Fruit fly (Drosophila melanogaster) whole organism, embryonic: ENCODE measurements around the gene CG6607.

Source experiments
- Asciz ChIP-seq: fragments of 200-800 bp; sonication (Bioruptor generic); optimal IDR thresholded peaks from 2 replicates; lab custom pipeline; 2017; ENCODE audit warnings: missing biosample characterization, mild to moderate bottlenecking, missing genetic modification characterization, missing genetic modification reagents
- CG10959 ChIP-seq: fragments of 200-800 bp; sonication (Bioruptor generic); IDR thresholded peaks from 2 replicates; pipeline ENCODE4 v1.3.6; 2022; ENCODE audit warnings: missing biosample characterization, missing genetic modification characterization
- CG12155 ChIP-seq: fragments of 200-800 bp; sonication (Bioruptor generic); optimal IDR thresholded peaks from 3 replicates; lab custom pipeline; 2016; ENCODE audit warnings: missing biosample characterization, missing genetic modification characterization
- CG13296 ChIP-seq: fragments of 200-800 bp; sonication (Bioruptor generic); optimal IDR thresholded peaks from 3 replicates; lab custom pipeline; 2018; ENCODE audit warnings: missing biosample characterization, mild to moderate bottlenecking, missing genetic modification characterization
- CG17359 ChIP-seq: fragments of 200-800 bp; sonication (Bioruptor generic); optimal IDR thresholded peaks from 3 replicates; lab custom pipeline; 2018; ENCODE audit warnings: missing biosample characterization, mild to moderate bottlenecking, missing genetic modification characterization, moderate library complexity
- CG2199 ChIP-seq: fragments of 200-800 bp; sonication (Bioruptor generic); IDR thresholded peaks from 3 replicates; pipeline ENCODE4 v1.3.6; 2022; ENCODE audit warnings: missing biosample characterization, missing genetic modification characterization
- CG31365 ChIP-seq: fragments of 200-800 bp; sonication (Bioruptor generic); optimal IDR thresholded peaks from 2 replicates; lab custom pipeline; 2018; ENCODE audit warnings: missing biosample characterization, mild to moderate bottlenecking, missing genetic modification characterization
- CG3281 ChIP-seq: fragments of 200-800 bp; sonication (Bioruptor generic); optimal IDR thresholded peaks from 3 replicates; lab custom pipeline; 2017; ENCODE audit warnings: missing biosample characterization, mild to moderate bottlenecking, missing genetic modification characterization
- CG3995 ChIP-seq: fragments of 200-800 bp; sonication (Bioruptor generic); optimal IDR thresholded peaks from 3 replicates; lab custom pipeline; 2016; ENCODE audit warnings: missing biosample characterization, missing genetic modification characterization
- CG4360 ChIP-seq: fragments of 200-800 bp; sonication (Bioruptor generic); IDR thresholded peaks from 2 replicates; pipeline ENCODE4 v1.3.6; 2022; ENCODE audit warnings: missing biosample characterization, missing genetic modification characterization
- CG7357 ChIP-seq: fragments of 200-800 bp; sonication (Bioruptor generic); IDR thresholded peaks from 3 replicates; pipeline ENCODE4 v1.3.6; 2022; ENCODE audit warnings: missing biosample characterization, missing genetic modification characterization
- CG7928 ChIP-seq: fragments of 200-800 bp; sonication (Bioruptor generic); optimal IDR thresholded peaks from 2 replicates; lab custom pipeline; 2017; ENCODE audit warnings: missing biosample characterization, mild to moderate bottlenecking, missing genetic modification characterization
- CG7987 ChIP-seq: fragments of 200-800 bp; sonication (Bioruptor generic); optimal IDR thresholded peaks from 2 replicates; lab custom pipeline; 2018; ENCODE audit warnings: missing biosample characterization, mild to moderate bottlenecking, missing genetic modification characterization, moderate library complexity
- CG8944 ChIP-seq: fragments of 200-800 bp; sonication (Bioruptor generic); optimal IDR thresholded peaks from 3 replicates; lab custom pipeline; 2016; ENCODE audit warnings: missing biosample characterization, missing genetic modification characterization
- CG9876 ChIP-seq: fragments of 200-800 bp; sonication (Bioruptor generic); optimal IDR thresholded peaks from 2 replicates; lab custom pipeline; 2016; ENCODE audit warnings: missing biosample characterization, missing genetic modification characterization
- Dip3 ChIP-seq: fragments of 200-800 bp; sonication (Bioruptor generic); optimal IDR thresholded peaks from 3 replicates; lab custom pipeline; 2016; ENCODE audit warnings: missing biosample characterization, missing genetic modification characterization
- Eip74EF ChIP-seq, 2 experiments: fragments of 200-800 bp in 1 of 2; fragments of >200 bp in 1 of 2; sonication (Bioruptor generic) in 1 of 2; optimal IDR thresholded peaks; 2 replicates each; lab custom pipeline; 2017 to 2019; ENCODE audit warnings: missing biosample characterization in 2 of 2, missing genetic modification characterization in 2 of 2, mild to moderate bottlenecking in 1 of 2, moderate library complexity in 1 of 2
- GATAe ChIP-seq: fragments of 200-800 bp; sonication (Bioruptor generic); conservative IDR thresholded peaks from 2 replicates; pipeline ENCODE4 v1.3.6; 2022; ENCODE audit warnings: missing biosample characterization, missing genetic modification characterization
- HmgD ChIP-seq: fragments of 200-800 bp; sonication (Bioruptor generic); optimal IDR thresholded peaks from 3 replicates; lab custom pipeline; 2016; ENCODE audit warnings: missing biosample characterization, missing genetic modification characterization
- Lim3 ChIP-seq: fragments of 200-800 bp; sonication (Bioruptor generic); IDR thresholded peaks from 2 replicates; pipeline ENCODE4 v1.3.6; 2022; ENCODE audit warnings: missing biosample characterization, missing genetic modification characterization
- Med ChIP-seq: fragments of 200-800 bp; sonication (Bioruptor generic); peaks from one replicate; lab custom pipeline; 2016; ENCODE audit warnings: missing biosample characterization, missing genetic modification characterization, mild to moderate bottlenecking, inconsistent platforms, moderate library complexity
- Meics ChIP-seq: fragments of 200-800 bp; sonication (Bioruptor generic); optimal IDR thresholded peaks from 2 replicates; lab custom pipeline; 2017; ENCODE audit warnings: missing biosample characterization, mild to moderate bottlenecking, missing genetic modification characterization
- NFAT ChIP-seq: fragments of 200-800 bp; sonication (Bioruptor generic); IDR thresholded peaks from 2 replicates; pipeline ENCODE4 v1.3.6; 2022; ENCODE audit warnings: missing biosample characterization, missing genetic modification characterization
- Nf-YA ChIP-seq: fragments of 200-800 bp; sonication (Bioruptor generic); IDR thresholded peaks from 2 replicates; pipeline ENCODE4 v1.3.6; 2022; ENCODE audit warnings: missing biosample characterization, missing genetic modification characterization
- Pdp1 ChIP-seq, 2 experiments: fragments of 200-800 bp; sonication (Bioruptor generic); optimal IDR thresholded peaks; 3 replicates each; lab custom pipeline; 2016; ENCODE audit warnings: missing biosample characterization in 2 of 2, missing genetic modification characterization in 2 of 2, mild to moderate bottlenecking in 1 of 2, moderate library complexity in 1 of 2
- ato ChIP-seq: fragments of 200-800 bp; sonication (Bioruptor generic); IDR thresholded peaks from 2 replicates; pipeline ENCODE4 v1.3.6; 2022; ENCODE audit warnings: missing biosample characterization, missing genetic modification characterization; ENCODE audit not compliant: partially characterized antibody
- bab2 ChIP-seq: fragments of 200-800 bp; sonication (Bioruptor generic); optimal IDR thresholded peaks from 2 replicates; lab custom pipeline; 2016; ENCODE audit warnings: missing biosample characterization, missing genetic modification characterization
- bigmax ChIP-seq: fragments of 200-800 bp; sonication (Bioruptor generic); optimal IDR thresholded peaks from 2 replicates; lab custom pipeline; 2018; ENCODE audit warnings: missing biosample characterization, mild to moderate bottlenecking, missing genetic modification characterization
- br ChIP-seq: fragments of >200 bp; optimal IDR thresholded peaks from 2 replicates; lab custom pipeline; 2017
- corto ChIP-seq: fragments of 200-800 bp; sonication (Bioruptor generic); optimal IDR thresholded peaks from 2 replicates; lab custom pipeline; 2016; ENCODE audit warnings: missing biosample characterization, mild to moderate bottlenecking, missing genetic modification characterization, moderate library complexity
- dpn ChIP-seq, 2 experiments: fragments of 200-800 bp; sonication (Bioruptor generic); optimal IDR thresholded peaks; 3 replicates each; lab custom pipeline; 2016; ENCODE audit warnings: missing biosample characterization in 2 of 2, missing genetic modification characterization in 2 of 2
- esg ChIP-seq: fragments of 200-800 bp; sonication (Bioruptor generic); conservative IDR thresholded peaks from 2 replicates; pipeline ENCODE4 v1.3.6; 2022; ENCODE audit warnings: missing biosample characterization, missing genetic modification characterization
- exex ChIP-seq: fragments of 200-800 bp; sonication (Bioruptor generic); optimal IDR thresholded peaks from 4 replicates; lab custom pipeline; 2018; ENCODE audit warnings: missing biosample characterization, mild to moderate bottlenecking, missing genetic modification characterization, moderate library complexity
- ftz-f1 ChIP-seq: fragments of 200-800 bp; sonication (Bioruptor generic); optimal IDR thresholded peaks from 2 replicates; lab custom pipeline; 2016; ENCODE audit warnings: missing biosample characterization, missing genetic modification characterization
- grn ChIP-seq: fragments of 200-800 bp; sonication (Bioruptor generic); optimal IDR thresholded peaks from 3 replicates; lab custom pipeline; 2017; ENCODE audit warnings: missing biosample characterization, missing genetic modification characterization
- jigr1 ChIP-seq: fragments of 200-800 bp; sonication (Bioruptor generic); IDR thresholded peaks from 3 replicates; pipeline ENCODE4 v1.3.6; 2022; ENCODE audit warnings: missing biosample characterization, missing genetic modification characterization
- ken ChIP-seq: fragments of 200-800 bp; sonication (Bioruptor generic); IDR thresholded peaks from 3 replicates; pipeline ENCODE4 v1.3.6; 2022; ENCODE audit warnings: missing biosample characterization, missing genetic modification characterization
- kni ChIP-seq: fragments of 200-800 bp; sonication (Bioruptor generic); optimal IDR thresholded peaks from 3 replicates; lab custom pipeline; 2017; ENCODE audit warnings: mild to moderate bottlenecking, missing biosample characterization, missing genetic modification reagents, missing genetic modification characterization
- nerfin-2 ChIP-seq: fragments of 200-800 bp; sonication (Bioruptor generic); IDR thresholded peaks from 2 replicates; pipeline ENCODE4 v1.3.6; 2022; ENCODE audit warnings: missing biosample characterization, missing genetic modification characterization; ENCODE audit not compliant: partially characterized antibody
- otp ChIP-seq: fragments of 200-800 bp; sonication (Bioruptor generic); IDR thresholded peaks from 3 replicates; pipeline ENCODE4, ENCODE4 v1.3.6; 2022; ENCODE audit warnings: missing biosample characterization, missing genetic modification characterization
- rib ChIP-seq: fragments of 200-800 bp; sonication (Bioruptor generic); IDR thresholded peaks from 2 replicates; pipeline ENCODE4 v1.3.6; 2022; ENCODE audit warnings: missing biosample characterization, missing genetic modification characterization
- sc ChIP-seq, 3 experiments: fragments of >200 bp in 2 of 3; fragments of 200-800 bp in 1 of 3; sonication (Bioruptor generic) in 1 of 3; optimal IDR thresholded peaks; 2 replicates in 2 of 3; 3 replicates in 1 of 3; lab custom pipeline; 2017; ENCODE audit warnings: mild to moderate bottlenecking in 1 of 3, missing biosample characterization in 1 of 3, missing genetic modification characterization in 1 of 3, missing genetic modification reagents in 1 of 3
- sd ChIP-seq: fragments of 200-800 bp; sonication (Bioruptor generic); optimal IDR thresholded peaks from 3 replicates; lab custom pipeline; 2018; ENCODE audit warnings: missing biosample characterization, mild to moderate bottlenecking, missing genetic modification characterization, moderate library complexity
- seq ChIP-seq: fragments of 200-800 bp; sonication (Bioruptor generic); IDR thresholded peaks from 2 replicates; pipeline ENCODE4 v1.3.6; 2022; ENCODE audit warnings: missing biosample characterization, missing genetic modification characterization
- shn ChIP-seq: fragments of 200-800 bp; sonication (Bioruptor generic); optimal IDR thresholded peaks from 3 replicates; lab custom pipeline; 2016; ENCODE audit warnings: missing biosample characterization, missing genetic modification characterization
- sima ChIP-seq: fragments of 200-800 bp; sonication (Bioruptor generic); optimal IDR thresholded peaks from 2 replicates; lab custom pipeline; 2016; ENCODE audit warnings: missing biosample characterization, missing genetic modification characterization
- so ChIP-seq: fragments of 200-800 bp; sonication (Bioruptor generic); IDR thresholded peaks from 3 replicates; pipeline ENCODE4 v1.3.6; 2022; ENCODE audit warnings: missing biosample characterization, missing genetic modification characterization
- sob ChIP-seq: fragments of 200-800 bp; sonication (Bioruptor generic); IDR thresholded peaks from 2 replicates; pipeline ENCODE4 v1.3.6; 2022; ENCODE audit warnings: missing biosample characterization, missing genetic modification characterization
- twi ChIP-seq: fragments of 200-800 bp; optimal IDR thresholded peaks from 2 replicates; lab custom pipeline; 2019; ENCODE audit warnings: missing biosample characterization, mild to moderate bottlenecking, missing genetic modification characterization, moderate library complexity
- unpg ChIP-seq: fragments of 200-800 bp; sonication (Bioruptor generic); optimal IDR thresholded peaks from 3 replicates; lab custom pipeline; 2018; ENCODE audit warnings: missing biosample characterization, mild to moderate bottlenecking, missing genetic modification characterization, moderate library complexity

CG6607 gene

DNA sequence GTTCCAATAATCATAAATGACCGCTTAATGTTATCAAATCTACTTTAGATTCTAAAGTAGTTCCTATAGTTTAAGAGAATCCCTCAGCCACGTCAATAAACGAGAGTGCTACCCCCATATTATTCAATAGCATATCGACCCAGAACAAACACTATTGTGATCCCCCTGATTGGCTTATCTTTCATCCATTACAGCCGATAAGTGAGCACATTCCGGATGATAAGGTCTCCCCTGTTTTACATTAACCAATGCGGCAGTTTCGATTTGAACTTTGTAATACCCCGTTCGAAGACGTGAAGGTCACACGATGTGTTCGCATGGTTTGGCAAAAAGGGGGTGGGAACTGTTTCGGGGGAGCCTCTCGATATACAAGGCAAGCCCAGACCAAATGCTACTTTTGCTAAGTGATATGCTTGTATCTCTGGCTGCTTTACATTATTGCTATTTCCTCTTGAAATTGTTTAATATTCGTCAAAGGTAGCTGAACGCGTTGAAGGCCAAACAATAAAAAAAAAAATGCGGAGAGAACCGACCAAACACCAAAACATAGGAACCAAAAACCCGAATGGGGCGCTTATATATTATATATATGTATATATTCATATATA, 36.4 kb downstream of the CG6607 start (continued):
- TF ChIP-seq HmgD (no peak), ftz-f1 (peak; percentile 82), Lim3 (no peak), Eip74EF (GFP tag; optimal IDR thresholded peaks at IDR 0.05; lab: Kevin White, UChicago) (peak in 1 of 2 experiments; percentile 48), br (lab: Kevin White, UChicago) (no peak), CG2199 (no peak), shn (GFP tag; lab: Kevin White, UChicago) (no peak), CG13296 (GFP tag; lab: Kevin White, UChicago) (peak; percentile 16), CG9876 (GFP tag; lab: Kevin White, UChicago) (no peak), Meics (GFP tag; lab: Kevin White, UChicago) (no peak), ken (GFP tag; lab: Robert Waterston, UW) (no peak), sob (no peak), seq (GFP tag; lab: Robert Waterston, UW) (no peak), bab2 (GFP tag; lab: Kevin White, UChicago) (no peak), esg (no peak), dpn (GFP tag; optimal IDR thresholded peaks at IDR 0.05; lab: Kevin White, UChicago) (no peak), Dip3 (GFP tag; lab: Kevin White, UChicago) (no peak), NFAT (GFP tag; lab: Robert Waterston, UW) (no peak), CG12155 (GFP tag; lab: Kevin White, UChicago) (no peak), Pdp1 (GFP tag; optimal IDR thresholded peaks at IDR 0.05; lab: Kevin White, UChicago) (peak in 1 of 2 experiments; percentile 77), CG3281 (GFP tag; lab: Kevin White, UChicago) (peak; percentile 28), bigmax (GFP tag; lab: Kevin White, UChicago) (no peak), ato (GFP tag; lab: Robert Waterston, UW) (no peak), GATAe (0 out of 2 replicates have a peak, but pooled peaks have one; percentile 38), CG17359 (tag; lab: Kevin White, UChicago) (no peak), CG10959 (GFP tag; lab: Robert Waterston, UW) (no peak), CG4360 (GFP tag; lab: Robert Waterston, UW) (no peak), sd (tag; lab: Kevin White, UChicago) (peak; percentile 93), CG7928 (GFP tag; lab: Kevin White, UChicago) (no peak), CG7357 (no peak), nerfin-2 (GFP tag; lab: Robert Waterston, UW) (no peak), otp (GFP tag; lab: Robert Waterston, UW) (no peak), jigr1 (GFP tag; lab: Robert Waterston, UW) (no peak), CG7987 (peak; percentile 70), CG8944 (no peak), sc (optimal IDR thresholded peaks at IDR 0.05; lab: Kevin White, UChicago) (no peak), sc (GFP tag; optimal IDR thresholded peaks at IDR 0.05; lab: Kevin White, UChicago) (no peak), rib (peak; percentile 27; the same call in 1 of the 2 replicates), sima (GFP tag; lab: Kevin White, UChicago) (no peak), twi (tag; lab: Kevin White, UChicago) (no peak), Asciz (GFP tag; lab: Kevin White, UChicago) (no peak), CG3995 (GFP tag; lab: Kevin White, UChicago) (no peak), unpg (GFP tag; lab: Kevin White, UChicago) (no peak), so (GFP tag; lab: Robert Waterston, UW) (no peak), Nf-YA (GFP tag; lab: Robert Waterston, UW) (no peak), CG31365 (tag; lab: Kevin White, UChicago) (no peak), Med (GFP tag; lab: Kevin White, UChicago) (peak; percentile 76), grn (GFP tag; lab: Kevin White, UChicago) (peak; percentile 95), corto (GFP tag; lab: Kevin White, UChicago) (no peak), exex (tag; lab: Kevin White, UChicago) (peak; percentile 82), kni (no peak)
